Worm (Caenorhabditis elegans) whole organism, young adult: ENCODE data around the gene fbxa-22.

Source experiments
- B0019.2 ChIP-seq: fragments of 200-800 bp; sonication (Bioruptor generic); conservative IDR thresholded peaks from 2 replicates; pipeline ENCODE4 v1.3.6; 2022; ENCODE audit warnings: missing genetic modification reagents, missing genetic modification characterization, missing compliant biosample characterization
- C06A6.2 ChIP-seq: fragments of 200-800 bp; sonication (Bioruptor generic); conservative IDR thresholded peaks from 2 replicates; pipeline ENCODE4 v1.3.6; 2022; ENCODE audit warnings: missing genetic modification characterization, missing compliant biosample characterization
- D2030.7 ChIP-seq: fragments of 200-800 bp; sonication (Bioruptor generic); IDR thresholded peaks from 2 replicates; pipeline ENCODE4 v1.3.6; 2022; ENCODE audit warnings: missing genetic modification reagents, missing genetic modification characterization, missing compliant biosample characterization
- F10E7.11 ChIP-seq: sonication (generic microtip); optimal IDR thresholded peaks from 2 replicates; lab custom pipeline; 2017; ENCODE audit warnings: mild to moderate bottlenecking, missing genetic modification characterization, moderate library complexity, missing compliant biosample characterization
- F49E8.2 ChIP-seq: sonication (generic microtip); optimal IDR thresholded peaks from 3 replicates; lab custom pipeline; 2017; ENCODE audit warnings: missing genetic modification characterization, mild to moderate bottlenecking, missing compliant biosample characterization, antibody characterized with exemption, moderate library complexity; ENCODE audit not compliant: insufficient read depth
- Y67H2A.10 ChIP-seq: fragments of 200-800 bp; sonication (Bioruptor generic); conservative IDR thresholded peaks from 2 replicates; pipeline ENCODE4 v1.3.6; 2022; ENCODE audit warnings: missing genetic modification reagents, missing genetic modification characterization, missing compliant biosample characterization
- Y79H2A.3 ChIP-seq: fragments of 200-800 bp; sonication (Bioruptor generic); conservative IDR thresholded peaks from 2 replicates; pipeline ENCODE4 v1.3.6; 2022; ENCODE audit warnings: missing genetic modification reagents, missing genetic modification characterization, missing compliant biosample characterization
- akir-1 ChIP-seq: fragments of 200-800 bp; sonication (Bioruptor generic); optimal IDR thresholded peaks from 2 replicates; lab custom pipeline; 2018; ENCODE audit warnings: mild to moderate bottlenecking, missing genetic modification characterization, moderate library complexity, missing compliant biosample characterization
- ama-1 ChIP-seq, 3 experiments: fragments of 150-350 bp in 1 of 3; sonication (generic microtip) in 2 of 3; optimal IDR thresholded peaks; 2 replicates each; lab custom pipeline; 2014 to 2018; ENCODE audit warnings: missing biosample characterization in 2 of 3, missing genetic modification characterization in 2 of 3, missing genetic modification reagents in 2 of 3
- aptf-2 ChIP-seq: fragments of 200-800 bp; sonication (Bioruptor generic); conservative IDR thresholded peaks from 2 replicates; pipeline ENCODE4 v1.3.6; 2022; ENCODE audit warnings: missing genetic modification reagents, missing genetic modification characterization, missing compliant biosample characterization
- aptf-3 ChIP-seq: fragments of 200-800 bp; sonication (Bioruptor generic); IDR thresholded peaks from 2 replicates; pipeline ENCODE4 v1.3.6; 2022; ENCODE audit warnings: missing genetic modification characterization, missing compliant biosample characterization
- athp-1 ChIP-seq: sonication (generic microtip); optimal IDR thresholded peaks from 2 replicates; lab custom pipeline; 2017; ENCODE audit warnings: mild to moderate bottlenecking, missing genetic modification characterization, missing compliant biosample characterization
- attf-3 ChIP-seq: fragments of 200-800 bp; sonication (Bioruptor generic); conservative IDR thresholded peaks from 2 replicates; pipeline ENCODE4 v1.3.6; 2022; ENCODE audit warnings: missing genetic modification reagents, missing genetic modification characterization, missing compliant biosample characterization
- bed-2 ChIP-seq: fragments of 200-800 bp; sonication (Bioruptor generic); IDR thresholded peaks from 2 replicates; pipeline ENCODE4 v1.3.6; 2022; ENCODE audit warnings: missing genetic modification reagents, missing genetic modification characterization, missing compliant biosample characterization
- ceh-100 ChIP-seq: fragments of 200-800 bp; sonication (Bioruptor generic); IDR thresholded peaks from 2 replicates; pipeline ENCODE4 v1.3.6; 2022; ENCODE audit warnings: missing genetic modification reagents, missing genetic modification characterization, missing compliant biosample characterization
- ceh-58 ChIP-seq: fragments of 200-800 bp; sonication (Bioruptor generic); IDR thresholded peaks from 2 replicates; pipeline ENCODE4 v1.3.6; 2022; ENCODE audit warnings: missing genetic modification characterization, missing compliant biosample characterization
- ceh-79 ChIP-seq: sonication (generic microtip); optimal IDR thresholded peaks from 2 replicates; lab custom pipeline; 2017; ENCODE audit warnings: mild to moderate bottlenecking, missing genetic modification characterization, missing compliant biosample characterization
- ceh-91 ChIP-seq: fragments of 200-800 bp; sonication (Bioruptor generic); IDR thresholded peaks from 2 replicates; pipeline ENCODE4 v1.3.6; 2022; ENCODE audit warnings: missing genetic modification reagents, missing genetic modification characterization, missing compliant biosample characterization
- chd-7 ChIP-seq: sonication (generic microtip); optimal IDR thresholded peaks from 2 replicates; lab custom pipeline; 2016; ENCODE audit warnings: mild to moderate bottlenecking, missing genetic modification characterization, moderate library complexity, missing compliant biosample characterization
- dpl-1 ChIP-seq: fragments of 150-350 bp; optimal IDR thresholded peaks from 2 replicates; lab custom pipeline; 2014; ENCODE audit warnings: missing biosample characterization, missing genetic modification reagents, missing genetic modification characterization
- efl-1 ChIP-seq: fragments of 150-350 bp; optimal IDR thresholded peaks from 2 replicates; lab custom pipeline; 2014; ENCODE audit warnings: missing biosample characterization, missing genetic modification reagents, missing genetic modification characterization
- ekl-4 ChIP-seq: fragments of 200-800 bp; sonication (Bioruptor generic); IDR thresholded peaks from 2 replicates; pipeline ENCODE4 v1.3.6; 2022; ENCODE audit warnings: missing genetic modification reagents, missing genetic modification characterization, missing compliant biosample characterization
- ets-4 ChIP-seq: fragments of 200-800 bp; sonication (Bioruptor generic); optimal IDR thresholded peaks from 2 replicates; lab custom pipeline; 2018; ENCODE audit warnings: mild to moderate bottlenecking, missing genetic modification characterization, missing compliant biosample characterization
- gei-17 ChIP-seq: fragments of 200-800 bp; sonication (Bioruptor generic); optimal IDR thresholded peaks from 2 replicates; lab custom pipeline; 2018; ENCODE audit warnings: mild to moderate bottlenecking, missing genetic modification characterization, missing compliant biosample characterization
- him-1 ChIP-seq: sonication (generic microtip); optimal IDR thresholded peaks from 2 replicates; lab custom pipeline; 2016; ENCODE audit warnings: missing genotype, missing genetic modification reagents, missing genetic modification characterization, missing compliant biosample characterization
- hlh-12 ChIP-seq: sonication (generic microtip); optimal IDR thresholded peaks from 2 replicates; lab custom pipeline; 2016; ENCODE audit warnings: missing genetic modification characterization, missing compliant biosample characterization
- hmg-1.2 ChIP-seq: fragments of 200-800 bp; sonication (Bioruptor generic); IDR thresholded peaks from 2 replicates; pipeline ENCODE4 v1.3.6; 2022; ENCODE audit warnings: missing genetic modification reagents, missing genetic modification characterization, missing compliant biosample characterization
- hmg-20 ChIP-seq: fragments of 200-800 bp; sonication (Bioruptor generic); IDR thresholded peaks from 2 replicates; pipeline ENCODE4 v1.3.6; 2022; ENCODE audit warnings: missing genetic modification reagents, missing genetic modification characterization, missing compliant biosample characterization
- hsf-1 ChIP-seq: fragments of 200-800 bp; sonication (Bioruptor generic); IDR thresholded peaks from 2 replicates; pipeline ENCODE4 v1.3.6; 2022; ENCODE audit warnings: missing genetic modification reagents, missing genetic modification characterization, missing compliant biosample characterization
- lin-35 ChIP-seq, 3 experiments: fragments of 150-350 bp in 2 of 3; sonication (generic microtip) in 1 of 3; optimal IDR thresholded peaks; 2 replicates each; lab custom pipeline; 2014 to 2018; ENCODE audit warnings: missing biosample characterization in 3 of 3, missing genetic modification characterization in 3 of 3, missing genetic modification reagents in 3 of 3
- lin-40 ChIP-seq: sonication (generic microtip); optimal IDR thresholded peaks from 2 replicates; lab custom pipeline; 2016; ENCODE audit warnings: missing genetic modification characterization, mild to moderate bottlenecking, missing compliant biosample characterization, missing genotype, missing genetic modification reagents
- lin-54 ChIP-seq: fragments of 200-800 bp; sonication (Bioruptor generic); optimal IDR thresholded peaks from 2 replicates; lab custom pipeline; 2018; ENCODE audit warnings: mild to moderate bottlenecking, missing genetic modification characterization, missing compliant biosample characterization
- lsy-27 ChIP-seq: sonication (generic microtip); optimal IDR thresholded peaks from 2 replicates; lab custom pipeline; 2017; ENCODE audit warnings: missing genetic modification characterization, mild to moderate bottlenecking, missing compliant biosample characterization, antibody characterized with exemption, missing genotype, borderline replicate concordance; ENCODE audit not compliant: insufficient read depth
- madf-3 ChIP-seq: fragments of 200-800 bp; sonication (Bioruptor generic); IDR thresholded peaks from 2 replicates; pipeline ENCODE4 v1.3.6; 2022; ENCODE audit warnings: missing genetic modification reagents, missing genetic modification characterization, missing compliant biosample characterization
- madf-6 ChIP-seq: fragments of 200-800 bp; sonication (Bioruptor generic); IDR thresholded peaks from 2 replicates; pipeline ENCODE4 v1.3.6; 2022; ENCODE audit warnings: missing genetic modification reagents, missing genetic modification characterization, missing compliant biosample characterization
- madf-8 ChIP-seq: fragments of 200-800 bp; sonication (Bioruptor generic); conservative IDR thresholded peaks from 2 replicates; pipeline ENCODE4 v1.3.6; 2022; ENCODE audit warnings: missing genetic modification reagents, missing genetic modification characterization, missing compliant biosample characterization
- mcd-1 ChIP-seq: fragments of 200-800 bp; sonication (Bioruptor generic); IDR thresholded peaks from 2 replicates; pipeline ENCODE4 v1.3.6; 2022; ENCODE audit warnings: missing genetic modification reagents, missing genetic modification characterization, missing compliant biosample characterization
- nfyb-1 ChIP-seq: fragments of 200-800 bp; sonication (Bioruptor generic); IDR thresholded peaks from 2 replicates; pipeline ENCODE4 v1.3.6; 2022; ENCODE audit warnings: missing genetic modification reagents, missing genetic modification characterization, missing compliant biosample characterization
- nhr-179 ChIP-seq: sonication (generic microtip); optimal IDR thresholded peaks from 2 replicates; lab custom pipeline; 2016; ENCODE audit warnings: mild to moderate bottlenecking, missing genetic modification characterization, missing compliant biosample characterization
- nhr-80 ChIP-seq: sonication (generic microtip); optimal IDR thresholded peaks from 2 replicates; lab custom pipeline; 2016; ENCODE audit warnings: missing genetic modification characterization, missing compliant biosample characterization
- pha-4 ChIP-seq: fragments of 150-350 bp; sonication (generic microtip); optimal IDR thresholded peaks from 2 replicates; lab custom pipeline; 2014; ENCODE audit warnings: missing biosample characterization, missing genetic modification reagents, missing genetic modification characterization
- rcor-1 ChIP-seq: fragments of 200-800 bp; sonication (Bioruptor generic); IDR thresholded peaks from 2 replicates; pipeline ENCODE4 v1.3.6; 2022; ENCODE audit warnings: missing genetic modification reagents, missing genetic modification characterization, missing compliant biosample characterization
- sdz-38 ChIP-seq: sonication (generic microtip); optimal IDR thresholded peaks from 2 replicates; lab custom pipeline; 2016; ENCODE audit warnings: missing genotype, missing genetic modification characterization, missing compliant biosample characterization
- xnd-1 ChIP-seq: sonication (generic microtip); optimal IDR thresholded peaks from 2 replicates; lab custom pipeline; 2016; ENCODE audit warnings: missing genotype, missing genetic modification reagents, missing genetic modification characterization, missing compliant biosample characterization
- ztf-26 ChIP-seq: sonication (generic microtip); optimal IDR thresholded peaks from 2 replicates; lab custom pipeline; 2017; ENCODE audit warnings: missing genetic modification characterization, missing compliant biosample characterization

The fbxa-22 gene

DNA sequence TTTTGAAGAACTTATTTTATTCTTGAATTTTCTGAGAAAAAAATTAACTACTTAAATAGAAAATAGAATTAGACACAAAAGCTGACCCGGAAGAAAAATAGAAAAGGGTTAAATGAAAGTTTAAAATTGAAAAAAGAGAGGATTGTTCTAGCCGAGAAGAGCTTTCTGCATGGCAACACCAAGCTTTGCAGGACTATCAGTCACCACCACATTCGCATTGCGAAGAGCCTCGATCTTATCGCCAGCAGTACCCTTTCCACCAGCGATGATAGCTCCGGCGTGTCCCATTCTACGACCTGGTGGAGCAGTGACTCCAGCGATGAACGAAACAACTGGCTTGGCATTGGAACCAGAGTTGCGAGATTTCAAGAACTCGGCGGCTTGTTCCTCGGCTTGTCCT is 38.5 kb upstream of the fbxa-22 start (continued):
- TF ChIP-seq mcd-1 (GFP tag; lab: Robert Waterston, UW) (0 out of 2 replicates have a peak, but pooled peaks have one; percentile 36), Y67H2A.10 (no peak), F10E7.11 (tag; lab: Kevin White, UChicago) (peak; percentile 20), ama-1 (optimal IDR thresholded peaks at IDR 0.05; lab: Kevin White, UChicago) (no peak), ama-1 (GFP tag; optimal IDR thresholded peaks at IDR 0.05; lab: Kevin White, UChicago) (no peak)

DNA sequence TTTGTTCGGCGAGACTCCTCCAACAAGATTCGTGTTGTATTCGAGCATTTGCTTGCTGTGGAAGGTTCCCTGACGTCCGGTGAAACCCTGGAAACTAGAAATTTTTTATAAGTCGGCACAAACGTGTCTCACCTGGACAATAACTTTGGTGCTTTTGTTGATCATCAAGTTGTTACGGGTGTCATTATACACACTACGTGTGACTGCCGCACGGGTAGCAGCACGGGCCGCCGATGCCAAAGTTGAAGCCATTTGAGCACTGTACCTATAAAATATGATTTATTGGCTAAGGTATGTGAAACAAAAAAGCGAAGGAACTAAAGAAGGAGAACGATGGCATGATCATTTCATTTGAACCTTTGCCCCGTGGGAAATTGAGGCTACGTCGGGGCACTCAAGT is 37.5 kb upstream of the fbxa-22 start, which contains the start of gene sucl-2:
Gene sucl-2, minus strand, starts transcription at position 265 of the 400 bp plus-strand sequence.
- TF ChIP-seq xnd-1 (tag; lab: Kevin White, UChicago) (no peak), ekl-4 (GFP tag; lab: Robert Waterston, UW) (peak; percentile 33; the same call in 1 of the 2 replicates), ceh-79 (tag; lab: Kevin White, UChicago) (no peak), hsf-1 (GFP tag; lab: Robert Waterston, UW) (no peak), bed-2 (GFP tag; lab: Robert Waterston, UW) (no peak), B0019.2 (GFP tag; lab: Robert Waterston, UW) (no peak), akir-1 (no peak), hmg-1.2 (GFP tag; lab: Robert Waterston, UW) (0 out of 2 replicates have a peak, but pooled peaks have one; percentile 8), ceh-100 (GFP tag; lab: Robert Waterston, UW) (0 out of 2 replicates have a peak, but pooled peaks have one; percentile 9), ceh-91 (no peak), aptf-2 (GFP tag; lab: Robert Waterston, UW) (no peak), hlh-12 (no peak), sdz-38 (tag; lab: Kevin White, UChicago) (no peak), madf-8 (GFP tag; lab: Robert Waterston, UW) (no peak), aptf-3 (GFP tag; lab: Robert Waterston, UW) (no peak), chd-7 (tag; lab: Kevin White, UChicago) (no peak), madf-3 (GFP tag; lab: Robert Waterston, UW) (peak; percentile 68; the same call in 1 of the 2 replicates), pha-4 (tag; lab: Kevin White, UChicago) (no peak), mcd-1 (GFP tag; lab: Robert Waterston, UW) (no peak)

DNA sequence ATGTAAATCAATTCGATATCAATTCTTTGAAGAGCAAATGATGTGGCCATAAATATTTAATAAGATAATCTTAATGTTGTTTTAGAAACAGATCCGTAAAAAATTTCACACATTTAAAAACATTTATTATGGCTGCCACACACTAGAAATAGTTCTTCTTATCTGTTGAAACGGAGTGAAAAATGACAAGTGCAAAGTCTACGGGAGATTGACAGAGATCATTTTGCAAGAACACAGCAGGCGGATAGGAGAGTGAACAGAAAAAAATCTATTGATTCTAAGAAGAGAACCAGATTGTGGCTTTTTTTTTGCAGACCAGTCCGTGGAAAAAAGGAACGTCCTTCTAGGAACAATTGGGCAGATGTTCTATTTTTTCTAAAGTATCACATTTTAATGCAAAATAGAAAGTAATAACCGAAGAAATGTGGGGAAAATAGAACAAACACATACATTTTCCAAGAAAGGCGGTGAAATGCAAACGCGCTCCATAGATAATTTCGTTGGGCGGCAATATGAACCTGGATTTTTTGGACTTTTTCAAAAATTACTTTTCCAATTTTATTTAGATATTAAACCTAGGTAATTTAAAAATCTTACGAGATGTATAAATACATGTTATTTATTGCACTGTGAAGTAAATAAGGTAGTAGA is 36.9 kb upstream of the fbxa-22 start:
- TF ChIP-seq nfyb-1 (GFP tag; lab: Robert Waterston, UW) (no peak), nhr-179 (tag; lab: Kevin White, UChicago) (no peak), efl-1 (GFP tag; lab: Kevin White, UChicago) (peak; percentile 57), athp-1 (tag; lab: Kevin White, UChicago) (peak; percentile 19), ztf-26 (tag; lab: Kevin White, UChicago) (peak; percentile 21), lin-40 (tag; lab: Kevin White, UChicago) (peak; percentile 25), gei-17 (no peak), rcor-1 (GFP tag; lab: Robert Waterston, UW) (no peak), hmg-20 (GFP tag; lab: Robert Waterston, UW) (no peak), F49E8.2 (tag; lab: Kevin White, UChicago) (no peak), madf-6 (GFP tag; lab: Robert Waterston, UW) (peak; percentile 35; the same call in 1 of the 2 replicates), C06A6.2 (GFP tag; lab: Robert Waterston, UW) (no peak), dpl-1 (peak; percentile 47), D2030.7 (GFP tag; lab: Robert Waterston, UW) (peak; percentile 11; the same call in 1 of the 2 replicates), ceh-58 (no peak), ets-4 (no peak), lsy-27 (tag; lab: Kevin White, UChicago) (no peak), chd-7 (tag; lab: Kevin White, UChicago) (no peak), nhr-80 (tag; lab: Kevin White, UChicago) (peak; percentile 54), mcd-1 (GFP tag; lab: Robert Waterston, UW) (peak; percentile 85), him-1 (peak; percentile 25), Y79H2A.3 (no peak), attf-3 (0 out of 2 replicates have a peak, but pooled peaks have one; percentile 8), lin-35 (GFP tag; optimal IDR thresholded peaks at IDR 0.05; lab: Kevin White, UChicago) (peak in 1 of 3 experiments; percentile 39), lin-54 (GFP tag; lab: Kevin White, UChicago) (peak; percentile 41)
